Fruit fly (Drosophila melanogaster) whole organism, embryonic: ENCODE measurements around the gene bsh.

Experiments
- B-H2 ChIP-seq: fragments of 200-800 bp; sonication (Bioruptor generic); optimal IDR thresholded peaks from 2 replicates; lab custom pipeline; 2018; ENCODE audit warnings: missing biosample characterization, mild to moderate bottlenecking, missing genetic modification characterization
- Bgb ChIP-seq: fragments of 200-800 bp; sonication (Bioruptor generic); IDR thresholded peaks from 2 replicates; pipeline ENCODE4 v1.3.6; 2022; ENCODE audit warnings: missing biosample characterization, missing genetic modification characterization; ENCODE audit not compliant: partially characterized antibody
- C15 ChIP-seq: fragments of 200-800 bp; sonication (Bioruptor generic); IDR thresholded peaks from 3 replicates; pipeline ENCODE4 v1.3.6; 2022; ENCODE audit warnings: missing biosample characterization, missing genetic modification characterization
- CG13894 ChIP-seq: fragments of 200-800 bp; sonication (Bioruptor generic); optimal IDR thresholded peaks from 3 replicates; lab custom pipeline; 2018; ENCODE audit warnings: missing biosample characterization, mild to moderate bottlenecking, missing genetic modification characterization, moderate library complexity
- CG15479 ChIP-seq: fragments of 200-800 bp; sonication (Bioruptor generic); optimal IDR thresholded peaks from 3 replicates; lab custom pipeline; 2019; ENCODE audit warnings: missing biosample characterization, mild to moderate bottlenecking, missing genetic modification characterization, moderate library complexity
- CG15514 ChIP-seq: fragments of 200-800 bp; sonication (Bioruptor generic); optimal IDR thresholded peaks from 3 replicates; lab custom pipeline; 2017; ENCODE audit warnings: missing biosample characterization, missing genetic modification characterization, mild to moderate bottlenecking, moderate library complexity, missing genetic modification reagents
- CG17359 ChIP-seq: fragments of 200-800 bp; sonication (Bioruptor generic); optimal IDR thresholded peaks from 3 replicates; lab custom pipeline; 2018; ENCODE audit warnings: missing biosample characterization, mild to moderate bottlenecking, missing genetic modification characterization, moderate library complexity
- CG17829 ChIP-seq: fragments of 200-800 bp; optimal IDR thresholded peaks from 2 replicates; lab custom pipeline; 2019; ENCODE audit warnings: missing biosample characterization, mild to moderate bottlenecking, missing genetic modification characterization, moderate library complexity
- CG2116 ChIP-seq: fragments of 200-800 bp; sonication (Bioruptor generic); optimal IDR thresholded peaks from 3 replicates; lab custom pipeline; 2018; ENCODE audit warnings: missing biosample characterization, mild to moderate bottlenecking, missing genetic modification characterization
- CG2889 ChIP-seq: fragments of 200-800 bp; sonication (Bioruptor generic); IDR thresholded peaks from 3 replicates; pipeline ENCODE4 v1.3.6; 2022; ENCODE audit warnings: missing biosample characterization, missing genetic modification characterization
- CG33557 ChIP-seq: fragments of 200-800 bp; sonication (Bioruptor generic); optimal IDR thresholded peaks from 2 replicates; lab custom pipeline; 2019; ENCODE audit warnings: missing biosample characterization, mild to moderate bottlenecking, missing genetic modification characterization, moderate library complexity
- CG34422 ChIP-seq: fragments of 200-800 bp; sonication (Bioruptor generic); IDR thresholded peaks from 3 replicates; pipeline ENCODE4 v1.3.6; 2022; ENCODE audit warnings: missing biosample characterization, missing genetic modification characterization
- CG4328 ChIP-seq: fragments of 200-800 bp; sonication (Bioruptor generic); optimal IDR thresholded peaks from 3 replicates; lab custom pipeline; 2017; ENCODE audit warnings: missing biosample characterization, missing genetic modification reagents, missing genetic modification characterization
- CG7745 ChIP-seq: fragments of 200-800 bp; sonication (Bioruptor generic); optimal IDR thresholded peaks from 2 replicates; lab custom pipeline; 2018; ENCODE audit warnings: missing biosample characterization, mild to moderate bottlenecking, missing genetic modification characterization, moderate library complexity
- CG8359 ChIP-seq: fragments of 200-800 bp; sonication (Bioruptor generic); optimal IDR thresholded peaks from 2 replicates; lab custom pipeline; 2017; ENCODE audit warnings: missing biosample characterization, mild to moderate bottlenecking, missing genetic modification characterization, borderline replicate concordance
- CG9609 ChIP-seq: fragments of 200-800 bp; sonication (Bioruptor generic); optimal IDR thresholded peaks from 3 replicates; lab custom pipeline; 2016; ENCODE audit warnings: missing biosample characterization, missing genetic modification characterization
- CG9876 ChIP-seq: fragments of 200-800 bp; sonication (Bioruptor generic); optimal IDR thresholded peaks from 2 replicates; lab custom pipeline; 2016; ENCODE audit warnings: missing biosample characterization, missing genetic modification characterization
- CTCF ChIP-seq: fragments of 200-800 bp; sonication (Bioruptor generic); optimal IDR thresholded peaks from 2 replicates; lab custom pipeline; 2017; ENCODE audit warnings: missing biosample characterization, mild to moderate bottlenecking, missing genetic modification characterization, moderate library complexity
- Dip3 ChIP-seq: fragments of 200-800 bp; sonication (Bioruptor generic); optimal IDR thresholded peaks from 3 replicates; lab custom pipeline; 2016; ENCODE audit warnings: missing biosample characterization, missing genetic modification characterization
- Doc2 ChIP-seq: fragments of 200-800 bp; sonication (Bioruptor generic); IDR thresholded peaks from 2 replicates; pipeline ENCODE4 v1.3.6; 2022; ENCODE audit warnings: missing biosample characterization, missing genetic modification characterization
- Dp ChIP-seq: fragments of 200-800 bp; sonication (Bioruptor generic); optimal IDR thresholded peaks from 2 replicates; lab custom pipeline; 2018; ENCODE audit warnings: missing biosample characterization, mild to moderate bottlenecking, missing genetic modification characterization, moderate library complexity
- Eip74EF ChIP-seq, 2 experiments: fragments of 200-800 bp in 1 of 2; fragments of >200 bp in 1 of 2; sonication (Bioruptor generic) in 1 of 2; optimal IDR thresholded peaks; 2 replicates each; lab custom pipeline; 2017 to 2019; ENCODE audit warnings: missing biosample characterization in 2 of 2, missing genetic modification characterization in 2 of 2, mild to moderate bottlenecking in 1 of 2, moderate library complexity in 1 of 2
- Elba2 ChIP-seq: fragments of 200-800 bp; sonication (Bioruptor generic); optimal IDR thresholded peaks from 3 replicates; lab custom pipeline; 2016; ENCODE audit warnings: missing biosample characterization, missing genetic modification characterization
- H2.0 ChIP-seq: fragments of 200-800 bp; sonication (Bioruptor generic); IDR thresholded peaks from 2 replicates; pipeline ENCODE4 v1.3.6; 2022; ENCODE audit warnings: missing biosample characterization, missing genetic modification characterization
- HmgZ ChIP-seq: fragments of 200-800 bp; sonication (Bioruptor generic); optimal IDR thresholded peaks from 2 replicates; lab custom pipeline; 2018; ENCODE audit warnings: missing biosample characterization, mild to moderate bottlenecking, missing genetic modification characterization
- MESR4 ChIP-seq: fragments of 200-800 bp; sonication (Bioruptor generic); optimal IDR thresholded peaks from 2 replicates; lab custom pipeline; 2018; ENCODE audit warnings: missing biosample characterization, mild to moderate bottlenecking, missing genetic modification characterization, moderate library complexity
- Nf-YC ChIP-seq: fragments of 200-800 bp; optimal IDR thresholded peaks from 3 replicates; lab custom pipeline; 2019; ENCODE audit warnings: missing biosample characterization, mild to moderate bottlenecking, missing genetic modification characterization, moderate library complexity
- Optix ChIP-seq: fragments of 200-800 bp; sonication (Bioruptor generic); IDR thresholded peaks from 3 replicates; pipeline ENCODE4 v1.3.6; 2022; ENCODE audit warnings: missing biosample characterization, missing genetic modification characterization
- Six4 ChIP-seq: fragments of 200-800 bp; sonication (Bioruptor generic); optimal IDR thresholded peaks from 2 replicates; lab custom pipeline; 2016; ENCODE audit warnings: missing biosample characterization, missing genetic modification characterization
- YL-1 ChIP-seq: fragments of 200-800 bp; sonication (Bioruptor generic); optimal IDR thresholded peaks from 3 replicates; lab custom pipeline; 2017; ENCODE audit warnings: missing biosample characterization, mild to moderate bottlenecking, missing genetic modification characterization
- abd-A ChIP-seq: fragments of 200-800 bp; sonication (Bioruptor generic); optimal IDR thresholded peaks from 3 replicates; lab custom pipeline; 2019; ENCODE audit warnings: missing biosample characterization, mild to moderate bottlenecking, missing genetic modification characterization, moderate library complexity
- al ChIP-seq: fragments of 200-800 bp; sonication (Bioruptor generic); IDR thresholded peaks from 2 replicates; pipeline ENCODE4 v1.3.6; 2022; ENCODE audit warnings: missing biosample characterization, missing genetic modification characterization
- ash1 ChIP-seq: fragments of 200-800 bp; sonication (Bioruptor generic); optimal IDR thresholded peaks from 2 replicates; lab custom pipeline; 2018; ENCODE audit warnings: missing biosample characterization, mild to moderate bottlenecking, missing genetic modification characterization
- en ChIP-seq: fragments of 200-800 bp; sonication (Bioruptor generic); optimal IDR thresholded peaks from 2 replicates; lab custom pipeline; 2016; ENCODE audit warnings: missing biosample characterization, missing genetic modification characterization
- ewg ChIP-seq: fragments of 200-800 bp; sonication (Bioruptor generic); optimal IDR thresholded peaks from 3 replicates; lab custom pipeline; 2017; ENCODE audit warnings: mild to moderate bottlenecking, missing biosample characterization, missing genetic modification reagents, missing genetic modification characterization
- gfzf ChIP-seq: fragments of 200-800 bp; sonication (Bioruptor generic); optimal IDR thresholded peaks from 2 replicates; lab custom pipeline; 2016; ENCODE audit warnings: missing biosample characterization, mild to moderate bottlenecking, missing genetic modification characterization, moderate library complexity
- h ChIP-seq: fragments of >200 bp; optimal IDR thresholded peaks from 2 replicates; lab custom pipeline; 2017
- klu ChIP-seq: fragments of 200-800 bp; sonication (Bioruptor generic); IDR thresholded peaks from 2 replicates; pipeline ENCODE4 v1.3.6; 2022; ENCODE audit warnings: missing biosample characterization, missing genetic modification characterization
- lmd ChIP-seq: fragments of 200-800 bp; sonication (Bioruptor generic); IDR thresholded peaks from 2 replicates; pipeline ENCODE4 v1.3.6; 2022; ENCODE audit warnings: missing biosample characterization, missing genetic modification characterization
- otp ChIP-seq: fragments of 200-800 bp; sonication (Bioruptor generic); IDR thresholded peaks from 3 replicates; pipeline ENCODE4, ENCODE4 v1.3.6; 2022; ENCODE audit warnings: missing biosample characterization, missing genetic modification characterization
- salm ChIP-seq: fragments of 200-800 bp; sonication (Bioruptor generic); optimal IDR thresholded peaks from 2 replicates; lab custom pipeline; 2018; ENCODE audit warnings: missing biosample characterization, mild to moderate bottlenecking, missing genetic modification characterization
- schlank ChIP-seq: fragments of 200-800 bp; sonication (Bioruptor generic); optimal IDR thresholded peaks from 2 replicates; lab custom pipeline; 2018; ENCODE audit warnings: missing biosample characterization, mild to moderate bottlenecking, missing genetic modification characterization
- sna ChIP-seq: fragments of 200-800 bp; sonication (Bioruptor generic); IDR thresholded peaks from 2 replicates; pipeline ENCODE4 v1.3.6; 2022; ENCODE audit warnings: missing biosample characterization, missing genetic modification characterization; ENCODE audit not compliant: partially characterized antibody
- stwl ChIP-seq: fragments of 200-800 bp; sonication (Bioruptor generic); optimal IDR thresholded peaks from 3 replicates; lab custom pipeline; 2018; ENCODE audit warnings: missing biosample characterization, mild to moderate bottlenecking, missing genetic modification characterization, moderate library complexity
- tup ChIP-seq: fragments of 200-800 bp; sonication (Bioruptor generic); optimal IDR thresholded peaks from 2 replicates; lab custom pipeline; 2016; ENCODE audit warnings: missing biosample characterization, mild to moderate bottlenecking, missing genetic modification characterization, moderate library complexity
- twi ChIP-seq: fragments of 200-800 bp; optimal IDR thresholded peaks from 2 replicates; lab custom pipeline; 2019; ENCODE audit warnings: missing biosample characterization, mild to moderate bottlenecking, missing genetic modification characterization, moderate library complexity
- tx ChIP-seq: fragments of 200-800 bp; sonication (Bioruptor generic); optimal IDR thresholded peaks from 2 replicates; lab custom pipeline; 2016; ENCODE audit warnings: missing biosample characterization, missing genetic modification characterization
- wor ChIP-seq: fragments of 200-800 bp; sonication (Bioruptor generic); IDR thresholded peaks from 2 replicates; pipeline ENCODE4 v1.3.6; 2022; ENCODE audit warnings: missing biosample characterization, missing genetic modification characterization
- zfh2 ChIP-seq: fragments of 200-800 bp; sonication (Bioruptor generic); optimal IDR thresholded peaks from 2 replicates; lab custom pipeline; 2016; ENCODE audit warnings: missing biosample characterization, missing genetic modification characterization

bsh gene

dm6 chr2L:19758511-19759128 is 10.2 kb downstream of the bsh start, which contains the start of the genes CG10628 and Dus3 (continued):
- TF ChIP-seq CG2116 (GFP tag; lab: Kevin White, UChicago) (peak; percentile 82), en (peak; percentile 83), otp (GFP tag; lab: Robert Waterston, UW) (peak; percentile 87), CG9876 (GFP tag; lab: Kevin White, UChicago) (peak; percentile 80), tup (peak; percentile 51), tx (GFP tag; lab: Kevin White, UChicago) (peak; percentile 91), CG17359 (tag; lab: Kevin White, UChicago) (peak; percentile 89), CG34422 (peak; percentile 96), salm (tag; lab: Kevin White, UChicago) (peak; percentile 74), ewg (peak; percentile 98), Eip74EF (GFP tag; optimal IDR thresholded peaks at IDR 0.05; lab: Kevin White, UChicago) (peak in 1 of 2 experiments; percentile 78), ash1 (GFP tag; lab: Kevin White, UChicago) (peak; percentile 32), YL-1 (GFP tag; lab: Kevin White, UChicago) (peak; percentile 73), H2.0 (GFP tag; lab: Robert Waterston, UW) (peak; percentile 90), CG15479 (GFP tag; lab: Kevin White, UChicago) (peak; percentile 72), twi (tag; lab: Kevin White, UChicago) (peak; percentile 85), h (lab: Kevin White, UChicago) (no peak), al (peak; percentile 93), stwl (peak; percentile 47), Optix (peak; percentile 91), HmgZ (peak; percentile 95), CG13894 (tag; lab: Kevin White, UChicago) (peak; percentile 87), wor (peak; percentile 71), CG7745 (tag; lab: Kevin White, UChicago) (no peak), schlank (tag; lab: Kevin White, UChicago) (peak; percentile 75), CG4328 (GFP tag; lab: Kevin White, UChicago) (peak; percentile 83), Dip3 (GFP tag; lab: Kevin White, UChicago) (peak; percentile 90), CG2889 (GFP tag; lab: Robert Waterston, UW) (peak; percentile 80), MESR4 (GFP tag; lab: Kevin White, UChicago) (peak; percentile 52), CTCF (GFP tag; lab: Kevin White, UChicago) (peak; percentile 15), Nf-YC (tag; lab: Kevin White, UChicago) (peak; percentile 82), B-H2 (GFP tag; lab: Kevin White, UChicago) (peak; percentile 89), CG9609 (GFP tag; lab: Kevin White, UChicago) (peak; percentile 94), CG15514 (GFP tag; lab: Kevin White, UChicago) (peak; percentile 83), Elba2 (GFP tag; lab: Kevin White, UChicago) (peak; percentile 33), CG8359 (GFP tag; lab: Kevin White, UChicago) (peak; percentile 59), lmd (GFP tag; lab: Robert Waterston, UW) (peak; percentile 94), CG17829 (tag; lab: Kevin White, UChicago) (peak; percentile 93), klu (GFP tag; lab: Robert Waterston, UW) (peak; percentile 84), CG33557 (peak; percentile 73), Bgb (GFP tag; lab: Robert Waterston, UW) (peak; percentile 48; the same call in 1 of the 2 replicates), gfzf (peak; percentile 17), sna (GFP tag; lab: Robert Waterston, UW) (peak; percentile 52; the same call in 1 of the 2 replicates), abd-A (tag; lab: Kevin White, UChicago) (peak; percentile 93), Six4 (GFP tag; lab: Kevin White, UChicago) (peak; percentile 88), Dp (GFP tag; lab: Kevin White, UChicago) (peak; percentile 43), C15 (peak; percentile 88; the same call in 2 of the 3 replicates), Doc2 (GFP tag; lab: Robert Waterston, UW) (peak; percentile 28; the same call in 1 of the 2 replicates), zfh2 (GFP tag; lab: Kevin White, UChicago) (peak; percentile 95)
